Worm (Caenorhabditis elegans) whole organism, mixed stage, embryonic: ENCODE data around the gene mrps-34.

Experiments
- elt-3 ChIP-seq: fragments of 150-350 bp; optimal IDR thresholded peaks from 2 replicates; lab custom pipeline; 2014; ENCODE audit warnings: missing biosample characterization, missing genetic modification characterization
- snpc-4 ChIP-seq: fragments of 150-350 bp; optimal IDR thresholded peaks from 2 replicates; lab custom pipeline; 2014; ENCODE audit warnings: missing biosample characterization, missing genetic modification characterization
- unc-62 ChIP-seq: fragments of 150-350 bp; optimal IDR thresholded peaks from 2 replicates; lab custom pipeline; 2014; ENCODE audit warnings: missing biosample characterization, missing genetic modification reagents, missing genetic modification characterization

DNA sequence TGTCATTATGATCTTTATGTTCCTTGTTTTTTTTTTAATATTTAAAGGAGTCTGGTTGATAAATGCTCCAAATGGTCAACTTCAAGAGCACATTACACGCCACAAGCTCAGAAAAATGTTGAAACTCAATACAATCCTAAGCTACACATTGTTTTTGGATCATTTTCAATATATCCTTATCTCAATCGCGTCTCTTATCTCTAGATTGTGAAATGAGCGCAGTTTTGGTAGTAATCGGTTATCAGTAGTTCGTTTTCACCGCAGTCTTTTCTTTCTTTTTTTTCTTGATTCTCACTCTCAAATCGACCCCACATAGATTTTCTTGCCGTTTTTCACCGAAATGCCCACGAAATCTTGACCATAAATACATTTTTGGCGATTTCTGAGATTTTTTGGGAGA, 10.6 kb upstream of the mrps-34 start:
- no peak for TF ChIP-seq unc-62 (GFP tag; lab: Kevin White, UChicago)
- TF ChIP-seq snpc-4 (tag; lab: Kevin White, UChicago) = no peak
- TF ChIP-seq elt-3 = no peak
